Worm (Caenorhabditis elegans) whole organism, L3 larva: Measurements from ENCODE around the gene C40A11.2.
"Not testable (repeated sequence)": the region's sequence is repeated elsewhere in the genome, so short reads cannot be mapped to it uniquely, and the experiment has no call there.

Source experiments
- ama-1 ChIP-seq: fragments of 150-350 bp; optimal IDR thresholded peaks from 2 replicates; lab custom pipeline; 2018
- ceh-82 ChIP-seq: fragments of 150-350 bp; optimal IDR thresholded peaks from 2 replicates; lab custom pipeline; 2014; ENCODE audit warnings: missing biosample characterization, missing genetic modification characterization
- elt-2 ChIP-seq: sonication (generic microtip); optimal IDR thresholded peaks from 2 replicates; lab custom pipeline; 2016; ENCODE audit warnings: missing genetic modification reagents, mild to moderate bottlenecking, missing genetic modification characterization, missing compliant biosample characterization
- fos-1 ChIP-seq: fragments of 150-350 bp; optimal IDR thresholded peaks from 2 replicates; lab custom pipeline; 2014; ENCODE audit warnings: missing biosample characterization, missing genetic modification characterization
- jun-1 ChIP-seq: fragments of 150-350 bp; optimal IDR thresholded peaks from 2 replicates; lab custom pipeline; 2014; ENCODE audit warnings: missing biosample characterization, missing genetic modification reagents, missing genetic modification characterization
- lin-15B ChIP-seq: fragments of 150-350 bp; optimal IDR thresholded peaks from 2 replicates; lab custom pipeline; 2014; ENCODE audit warnings: missing biosample characterization, missing genetic modification characterization
- mdl-1 ChIP-seq: fragments of 150-350 bp; optimal IDR thresholded peaks from 2 replicates; lab custom pipeline; 2014; ENCODE audit warnings: missing biosample characterization, missing genetic modification characterization
- nhr-11 ChIP-seq: fragments of 150-350 bp; optimal IDR thresholded peaks from 2 replicates; lab custom pipeline; 2014; ENCODE audit warnings: missing biosample characterization, missing genetic modification characterization
- nhr-28 ChIP-seq: fragments of 150-350 bp; optimal IDR thresholded peaks from 2 replicates; lab custom pipeline; 2014; ENCODE audit warnings: missing biosample characterization, missing genetic modification characterization
- pha-4 ChIP-seq: fragments of 150-350 bp; optimal IDR thresholded peaks from 2 replicates; lab custom pipeline; 2014; ENCODE audit warnings: missing biosample characterization, missing genetic modification reagents, missing genetic modification characterization
- pqm-1 ChIP-seq: fragments of 150-350 bp; optimal IDR thresholded peaks from 2 replicates; lab custom pipeline; 2017; ENCODE audit warnings: missing biosample characterization, missing genetic modification characterization, inconsistent platforms
- skn-1 ChIP-seq: fragments of 150-350 bp; optimal IDR thresholded peaks from 2 replicates; lab custom pipeline; 2014; ENCODE audit warnings: missing biosample characterization, missing genetic modification characterization
- tbx-2 ChIP-seq: sonication (generic microtip); optimal IDR thresholded peaks from 2 replicates; lab custom pipeline; 2016; ENCODE audit warnings: mild to moderate bottlenecking, missing genetic modification characterization, missing compliant biosample characterization
- zag-1 ChIP-seq: fragments of 150-350 bp; optimal IDR thresholded peaks from 2 replicates; lab custom pipeline; 2014; ENCODE audit warnings: missing biosample characterization, missing genetic modification characterization

DNA sequence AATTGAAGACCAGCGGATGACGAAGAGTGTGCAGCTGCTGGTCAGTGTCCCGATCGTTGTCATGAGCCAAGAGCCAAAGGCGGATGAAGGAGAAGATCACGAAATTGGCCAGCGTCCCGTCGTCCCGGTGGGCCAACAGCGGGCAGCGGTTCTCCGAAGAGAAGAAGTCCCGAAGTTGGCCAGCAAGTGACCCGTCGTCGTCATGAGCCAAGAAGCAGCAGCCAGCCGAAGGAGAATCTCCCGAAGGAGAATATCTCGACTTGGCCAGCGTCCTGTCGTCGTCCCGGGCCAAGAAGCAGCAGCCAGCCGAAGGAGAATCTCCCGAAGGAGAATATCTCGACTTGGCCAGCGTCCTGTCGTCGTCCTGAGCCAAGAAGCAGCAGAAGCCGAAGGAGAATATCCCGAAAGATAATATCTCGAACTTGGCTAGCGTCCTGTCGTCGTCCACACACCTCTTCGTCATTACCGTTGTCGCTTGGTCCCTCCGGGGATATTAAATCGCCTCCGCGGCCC lies 16.7 kb downstream of the C40A11.2 start, which contains the start of gene C33C12.11:
- not testable (repeated sequence) for TF ChIP-seq mdl-1 (tag; lab: Kevin White, UChicago); fos-1 (tag; lab: Kevin White, UChicago); tbx-2 (tag; lab: Kevin White, UChicago); pha-4; nhr-28 (tag; lab: Kevin White, UChicago); zag-1 (tag; lab: Kevin White, UChicago); lin-15B (tag; lab: Kevin White, UChicago); ceh-82; nhr-11 (tag; lab: Kevin White, UChicago); ama-1 (lab: Kevin White, UChicago); skn-1 (tag; lab: Kevin White, UChicago); elt-2 (tag; lab: Kevin White, UChicago); jun-1 (tag; lab: Kevin White, UChicago); pqm-1
